Worm (Caenorhabditis elegans) whole organism, L4 larva: ENCODE results near the gene tra-4.

Source experiments
- R02D3.7 ChIP-seq: fragments of 150-350 bp; sonication (generic microtip); optimal IDR thresholded peaks from 3 replicates; lab custom pipeline; 2014; ENCODE audit warnings: missing biosample characterization, missing genetic modification characterization
- attf-4 ChIP-seq: sonication (generic microtip); optimal IDR thresholded peaks from 3 replicates; lab custom pipeline; 2017; ENCODE audit warnings: missing biosample characterization, missing genetic modification characterization
- ceh-28 ChIP-seq: fragments of 150-350 bp; optimal IDR thresholded peaks from 2 replicates; lab custom pipeline; 2014; ENCODE audit warnings: missing biosample characterization, missing genetic modification reagents, missing genetic modification characterization
- ceh-44 ChIP-seq: fragments of 200-800 bp; sonication (Bioruptor generic); IDR thresholded peaks from 2 replicates; pipeline ENCODE4 v1.3.6; 2022; ENCODE audit warnings: missing genetic modification reagents, missing genetic modification characterization, missing compliant biosample characterization
- ceh-82 ChIP-seq: sonication (generic microtip); optimal IDR thresholded peaks from 2 replicates; lab custom pipeline; 2017; ENCODE audit warnings: missing biosample characterization, missing genetic modification characterization
- ctbp-1 ChIP-seq: fragments of 200-800 bp; sonication (Bioruptor generic); IDR thresholded peaks from 2 replicates; pipeline ENCODE4 v1.3.6; 2022; ENCODE audit warnings: missing genetic modification reagents, missing genetic modification characterization, missing compliant biosample characterization
- daf-16 ChIP-seq, 3 experiments: sonication (generic microtip); optimal IDR thresholded peaks; 2 replicates each; lab custom pipeline; 2016 to 2017; ENCODE audit warnings: missing genetic modification characterization in 3 of 3, missing genetic modification reagents in 3 of 3, mild to moderate bottlenecking in 2 of 3, missing compliant biosample characterization in 2 of 3, missing biosample characterization in 1 of 3, moderate library complexity in 1 of 3
- dmd-9 ChIP-seq: fragments of 200-800 bp; sonication (Bioruptor generic); IDR thresholded peaks from 2 replicates; pipeline ENCODE4 v1.3.6; 2022; ENCODE audit warnings: missing genetic modification reagents, missing genetic modification characterization, missing compliant biosample characterization
- dve-1 ChIP-seq: sonication (generic microtip); optimal IDR thresholded peaks from 2 replicates; lab custom pipeline; 2017; ENCODE audit warnings: antibody characterized with exemption, mild to moderate bottlenecking, missing genetic modification characterization, missing compliant biosample characterization; ENCODE audit not compliant: insufficient read depth
- egl-27 ChIP-seq: sonication (generic microtip); optimal IDR thresholded peaks from 3 replicates; lab custom pipeline; 2017; ENCODE audit warnings: missing biosample characterization, missing genetic modification reagents, missing genetic modification characterization
- egl-43 ChIP-seq: fragments of 200-800 bp; sonication (Bioruptor generic); IDR thresholded peaks from 2 replicates; pipeline ENCODE4 v1.3.6; 2022; ENCODE audit warnings: missing genetic modification reagents, missing genetic modification characterization, missing compliant biosample characterization
- fkh-10 ChIP-seq: fragments of 150-350 bp; optimal IDR thresholded peaks from 2 replicates; lab custom pipeline; 2014; ENCODE audit warnings: missing biosample characterization, missing genetic modification reagents, missing genetic modification characterization
- gei-8 ChIP-seq: fragments of 200-800 bp; sonication (Bioruptor generic); optimal IDR thresholded peaks from 2 replicates; lab custom pipeline; 2018; ENCODE audit warnings: mild to moderate bottlenecking, missing genetic modification characterization, missing compliant biosample characterization
- hlh-11 ChIP-seq: fragments of 200-800 bp; sonication (Bioruptor generic); optimal IDR thresholded peaks from 2 replicates; lab custom pipeline; 2018; ENCODE audit warnings: mild to moderate bottlenecking, missing genetic modification characterization, missing compliant biosample characterization
- hlh-30 ChIP-seq: sonication (generic microtip); optimal IDR thresholded peaks from 2 replicates; lab custom pipeline; 2017; ENCODE audit warnings: antibody characterized with exemption, mild to moderate bottlenecking, missing genetic modification characterization, missing compliant biosample characterization; ENCODE audit not compliant: insufficient read depth
- jun-1 ChIP-seq: fragments of 150-350 bp; optimal IDR thresholded peaks from 2 replicates; lab custom pipeline; 2014; ENCODE audit warnings: missing biosample characterization, missing genetic modification reagents, missing genetic modification characterization
- lim-7 ChIP-seq: fragments of 200-800 bp; sonication (Bioruptor generic); IDR thresholded peaks from 2 replicates; pipeline ENCODE4 v1.3.6; 2022; ENCODE audit warnings: missing genetic modification characterization, missing compliant biosample characterization
- lin-1 ChIP-seq: fragments of 200-800 bp; sonication (Bioruptor generic); IDR thresholded peaks from 2 replicates; pipeline ENCODE4 v1.3.6; 2022; ENCODE audit warnings: missing genetic modification reagents, missing genetic modification characterization, missing compliant biosample characterization
- lin-13 ChIP-seq: fragments of 150-350 bp; optimal IDR thresholded peaks from 2 replicates; lab custom pipeline; 2014; ENCODE audit warnings: missing biosample characterization, missing genetic modification reagents, missing genetic modification characterization
- lin-15B ChIP-seq: fragments of 150-350 bp; sonication (generic microtip); optimal IDR thresholded peaks from 3 replicates; lab custom pipeline; 2014; ENCODE audit warnings: missing biosample characterization, missing genetic modification characterization
- madf-5 ChIP-seq, 2 experiments: fragments of 200-800 bp; sonication (Bioruptor generic); IDR thresholded peaks; 2 replicates each; pipeline ENCODE4 v1.3.6; 2022; ENCODE audit warnings: missing compliant biosample characterization in 2 of 2, missing genetic modification characterization in 2 of 2
- mdl-1 ChIP-seq, 2 experiments: fragments of 150-350 bp in 1 of 2; sonication (generic microtip) in 1 of 2; optimal IDR thresholded peaks; 2 replicates each; lab custom pipeline; 2014 to 2017; ENCODE audit warnings: missing biosample characterization in 2 of 2, missing genetic modification characterization in 2 of 2
- mdt-29 ChIP-seq: fragments of 200-800 bp; sonication (Bioruptor generic); IDR thresholded peaks from 2 replicates; pipeline ENCODE4 v1.3.6; 2022; ENCODE audit warnings: missing genetic modification reagents, missing genetic modification characterization, missing compliant biosample characterization
- mxl-3 ChIP-seq: fragments of 200-800 bp; sonication (Bioruptor generic); optimal IDR thresholded peaks from 2 replicates; lab custom pipeline; 2018; ENCODE audit warnings: mild to moderate bottlenecking, missing genetic modification characterization, missing compliant biosample characterization
- nhr-10 ChIP-seq: fragments of 150-350 bp; optimal IDR thresholded peaks from 2 replicates; lab custom pipeline; 2014; ENCODE audit warnings: missing biosample characterization, missing genetic modification characterization
- nhr-102 ChIP-seq: sonication (generic microtip); optimal IDR thresholded peaks from 2 replicates; lab custom pipeline; 2016; ENCODE audit warnings: mild to moderate bottlenecking, missing genetic modification characterization, moderate library complexity, missing compliant biosample characterization
- nhr-237 ChIP-seq: sonication (generic microtip); optimal IDR thresholded peaks from 2 replicates; lab custom pipeline; 2017; ENCODE audit warnings: missing biosample characterization, missing genetic modification characterization
- nhr-28 ChIP-seq: fragments of 150-350 bp; optimal IDR thresholded peaks from 2 replicates; lab custom pipeline; 2014; ENCODE audit warnings: missing biosample characterization, missing genetic modification characterization
- nhr-41 ChIP-seq: fragments of 200-800 bp; sonication (Bioruptor generic); IDR thresholded peaks from 2 replicates; pipeline ENCODE4 v1.3.6; 2022; ENCODE audit warnings: missing genetic modification reagents, missing genetic modification characterization, missing compliant biosample characterization
- nhr-42 ChIP-seq: fragments of 200-800 bp; sonication (Bioruptor generic); IDR thresholded peaks from 2 replicates; pipeline ENCODE4 v1.3.6; 2022; ENCODE audit warnings: missing genetic modification characterization, missing compliant biosample characterization
- nhr-76 ChIP-seq: fragments of 150-350 bp; optimal IDR thresholded peaks from 2 replicates; lab custom pipeline; 2014; ENCODE audit warnings: missing biosample characterization, missing genetic modification characterization
- nhr-77 ChIP-seq: fragments of 150-350 bp; optimal IDR thresholded peaks from 2 replicates; lab custom pipeline; 2014; ENCODE audit warnings: missing biosample characterization, missing genetic modification characterization
- php-3 ChIP-seq: fragments of 200-800 bp; sonication (Bioruptor generic); IDR thresholded peaks from 2 replicates; pipeline ENCODE4 v1.3.6; 2022; ENCODE audit warnings: missing genetic modification reagents, missing genetic modification characterization, missing compliant biosample characterization
- pqm-1 ChIP-seq: sonication (generic microtip); optimal IDR thresholded peaks from 2 replicates; lab custom pipeline; 2017; ENCODE audit warnings: missing biosample characterization, missing genetic modification characterization
- rbr-2 ChIP-seq: sonication (generic microtip); optimal IDR thresholded peaks from 2 replicates; lab custom pipeline; 2016; ENCODE audit warnings: missing genotype, missing genetic modification characterization, missing compliant biosample characterization
- set-16 ChIP-seq: fragments of 200-800 bp; sonication (Bioruptor generic); IDR thresholded peaks from 2 replicates; pipeline ENCODE4 v1.3.6; 2022; ENCODE audit warnings: missing genetic modification reagents, missing genetic modification characterization, missing compliant biosample characterization
- spr-1 ChIP-seq: sonication (generic microtip); optimal IDR thresholded peaks from 2 replicates; lab custom pipeline; 2016; ENCODE audit warnings: mild to moderate bottlenecking, missing genetic modification characterization, missing compliant biosample characterization
- tag-97 ChIP-seq: fragments of 200-800 bp; sonication (Bioruptor generic); IDR thresholded peaks from 2 replicates; pipeline ENCODE4 v1.3.6; 2022; ENCODE audit warnings: missing genetic modification characterization, missing compliant biosample characterization
- zfp-3 ChIP-seq: fragments of 200-800 bp; sonication (Bioruptor generic); conservative IDR thresholded peaks from 2 replicates; pipeline ENCODE4 v1.3.6; 2022; ENCODE audit warnings: missing genetic modification reagents, missing genetic modification characterization, missing compliant biosample characterization
- zip-2 ChIP-seq: fragments of 150-350 bp; optimal IDR thresholded peaks from 2 replicates; lab custom pipeline; 2014; ENCODE audit warnings: missing biosample characterization, missing genetic modification characterization
- ztf-11 ChIP-seq: fragments of 150-350 bp; optimal IDR thresholded peaks from 2 replicates; lab custom pipeline; 2014; ENCODE audit warnings: missing biosample characterization, missing genetic modification characterization

The tra-4 gene

ce11 chrX:2906062-2906732 is 48.8 kb upstream of the tra-4 start (continued):
- TF ChIP-seq daf-16 (GFP tag; optimal IDR thresholded peaks at IDR 0.05; lab: Kevin White, UChicago), result no peak
- no peak for TF ChIP-seq daf-16 (tag; optimal IDR thresholded peaks at IDR 0.05; lab: Kevin White, UChicago)
- TF ChIP-seq nhr-76 (tag; lab: Kevin White, UChicago), result no peak
- TF ChIP-seq nhr-42 (GFP tag; lab: Robert Waterston, UW), result no peak
- TF ChIP-seq php-3 (GFP tag; lab: Robert Waterston, UW), result no peak
- no peak for TF ChIP-seq egl-27
- no peak for TF ChIP-seq madf-5 (GFP tag; IDR thresholded peaks at IDR 0.05; lab: Robert Waterston, UW)
- TF ChIP-seq fkh-10 (GFP tag; lab: Kevin White, UChicago), result no peak
- TF ChIP-seq mdt-29 (GFP tag; lab: Robert Waterston, UW), result no peak
- TF ChIP-seq zfp-3 (GFP tag; lab: Robert Waterston, UW), result no peak
- no peak for TF ChIP-seq nhr-102
- TF ChIP-seq mdl-1 (tag; optimal IDR thresholded peaks at IDR 0.05; lab: Kevin White, UChicago), result no peak
- TF ChIP-seq lin-13 (GFP tag; lab: Kevin White, UChicago), result no peak
- TF ChIP-seq dmd-9 (GFP tag; lab: Robert Waterston, UW), result no peak
- TF ChIP-seq egl-43 (GFP tag; lab: Robert Waterston, UW), result no peak
- TF ChIP-seq attf-4 (tag; lab: Kevin White, UChicago), result no peak
- no peak for TF ChIP-seq nhr-77 (tag; lab: Kevin White, UChicago)
- no peak for TF ChIP-seq ceh-82 (tag; lab: Kevin White, UChicago)
- no peak for TF ChIP-seq nhr-41 (GFP tag; lab: Robert Waterston, UW)
- TF ChIP-seq dve-1 (tag; lab: Kevin White, UChicago), result peak; percentile 18
- TF ChIP-seq hlh-30 (tag; lab: Kevin White, UChicago), result peak; percentile 13
- no peak for TF ChIP-seq gei-8 (GFP tag; lab: Kevin White, UChicago)
- TF ChIP-seq zip-2 (tag; lab: Kevin White, UChicago), result no peak
- TF ChIP-seq rbr-2 (tag; lab: Kevin White, UChicago), result no peak
- no peak for TF ChIP-seq ceh-44 (GFP tag; lab: Robert Waterston, UW)
- TF ChIP-seq lin-1, result no peak
- no peak for TF ChIP-seq R02D3.7
- no peak for TF ChIP-seq nhr-10

- TF ChIP-seq nhr-28 (peak; percentile 59), daf-16 (GFP tag; optimal IDR thresholded peaks at IDR 0.05; lab: Kevin White, UChicago) (no peak), daf-16 (tag; optimal IDR thresholded peaks at IDR 0.05; lab: Kevin White, UChicago) (peak; percentile 81), jun-1 (tag; lab: Kevin White, UChicago) (no peak), nhr-237 (no peak), spr-1 (tag; lab: Kevin White, UChicago) (no peak), pqm-1 (tag; lab: Kevin White, UChicago) (peak; percentile 48), ceh-28 (tag; lab: Kevin White, UChicago) (no peak), lin-15B (tag; lab: Kevin White, UChicago) (no peak), hlh-11 (tag; lab: Kevin White, UChicago) (peak; percentile 43), mxl-3 (GFP tag; lab: Kevin White, UChicago) (peak; percentile 48), set-16 (GFP tag; lab: Robert Waterston, UW) (no peak), lim-7 (no peak), tag-97 (GFP tag; lab: Robert Waterston, UW) (no peak), ztf-11 (tag; lab: Kevin White, UChicago) (no peak), php-3 (GFP tag; lab: Robert Waterston, UW) (peak; percentile 33; the same call in 1 of the 2 replicates), rbr-2 (tag; lab: Kevin White, UChicago) (no peak), ctbp-1 (no peak)
Measured at ce11 chrX:2903715-2904419, 46.5 kb upstream of the tra-4 start.
